Fruit fly (Drosophila melanogaster): ENCODE results near the gene Cdc16.

DNA sequence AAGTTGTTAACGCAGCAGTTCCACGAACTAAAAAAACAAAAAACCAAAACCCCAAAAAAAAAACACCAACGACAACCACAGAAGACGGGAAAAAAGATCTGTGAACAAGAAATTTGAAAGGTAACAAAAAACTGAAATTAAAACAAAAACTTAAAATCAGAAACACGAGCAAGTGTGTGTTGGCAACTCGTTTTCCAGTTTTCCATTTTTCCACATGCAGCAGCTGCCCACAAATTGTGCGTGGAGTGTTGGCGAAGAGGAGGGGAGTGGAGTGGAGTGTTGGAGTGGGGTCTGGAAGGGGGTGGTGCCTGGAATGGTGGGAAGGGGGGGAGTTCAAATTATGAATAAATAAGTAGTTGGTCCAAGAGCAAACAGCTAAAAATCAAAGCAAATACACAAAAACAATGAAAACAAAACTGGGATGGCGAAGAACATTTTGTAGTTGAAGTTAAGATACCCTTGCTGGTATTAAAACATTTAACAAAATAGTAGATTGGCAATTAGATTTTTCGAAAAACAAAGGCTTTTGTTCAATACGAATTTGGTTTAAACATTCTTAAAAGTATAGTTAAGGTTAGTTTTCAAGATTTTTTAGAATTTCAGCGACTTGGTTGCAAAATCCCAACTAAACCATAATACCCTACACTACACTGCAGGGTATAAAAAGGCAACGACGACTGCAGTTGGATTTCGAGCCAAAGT lies 52.5 kb downstream of the Cdc16 start:
- TF ChIP-seq insv (optimal IDR thresholded peaks at IDR 0.05) (no peak), ttk (optimal IDR thresholded peaks at IDR 0.05) (no peak), psq (optimal IDR thresholded peaks at IDR 0.05) (no peak), Sin3A (optimal IDR thresholded peaks at IDR 0.05) (no peak)

Measured in Kc167 (cell line).